Fruit fly (Drosophila melanogaster): ENCODE data around the gene UQCR-Q.

DNA sequence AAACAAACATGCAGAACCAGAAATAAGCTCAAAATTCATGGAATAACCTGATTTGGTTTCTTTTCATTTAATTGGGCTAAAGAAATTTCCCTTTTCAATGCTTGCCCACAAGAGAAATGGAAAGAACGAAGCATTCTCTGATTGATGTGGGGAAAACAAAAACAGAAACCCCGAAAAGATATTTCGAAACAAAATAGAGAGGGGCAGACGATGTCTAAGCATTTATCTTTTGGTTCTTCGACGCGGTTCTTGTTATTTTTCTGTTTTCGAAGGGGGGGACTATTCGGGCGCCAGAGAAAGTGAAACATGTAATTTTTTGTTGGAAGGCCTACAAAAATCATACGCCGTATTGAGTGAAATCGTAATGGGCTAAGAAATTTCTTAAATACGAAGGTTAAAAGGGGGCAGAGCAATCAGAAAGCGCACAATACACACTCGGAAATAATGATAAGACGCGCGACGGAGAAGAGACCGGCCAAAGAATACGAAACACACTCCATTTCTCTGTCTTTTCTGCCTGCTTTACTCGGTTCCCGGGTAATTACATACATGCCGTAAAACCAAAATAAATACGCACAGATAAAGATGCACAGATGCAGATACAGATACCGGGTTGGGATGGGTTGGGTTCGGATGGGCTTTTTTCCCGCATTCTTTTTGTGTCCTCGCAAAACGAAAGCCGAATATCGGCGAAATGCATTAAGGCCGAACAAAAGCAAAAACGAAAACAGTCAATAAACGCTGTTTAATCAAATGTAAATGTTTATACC is 14.2 kb downstream of the UQCR-Q start:
- TF ChIP-seq ttk (optimal IDR thresholded peaks at IDR 0.05) (no peak), psq (optimal IDR thresholded peaks at IDR 0.05) (no peak), Myc (optimal IDR thresholded peaks at IDR 0.05) (no peak), insv (optimal IDR thresholded peaks at IDR 0.05) (no peak), Sin3A (optimal IDR thresholded peaks at IDR 0.05) (no peak)

Measured in Kc167 (cell line).